Worm (Caenorhabditis elegans) whole organism, L1 larva: ENCODE measurements around the gene hbl-1.

ENCODE experiments used
- aly-2 ChIP-seq: fragments of 150-350 bp; optimal IDR thresholded peaks from 2 replicates; lab custom pipeline; 2014; ENCODE audit warnings: missing biosample characterization, missing genetic modification characterization
- elt-3 ChIP-seq, 6 experiments: fragments of 150-350 bp in 1 of 6; sonication (generic microtip); optimal IDR thresholded peaks; 2 replicates each; lab custom pipeline; 2017 to 2018; ENCODE audit warnings: missing biosample characterization in 6 of 6, missing genetic modification characterization in 6 of 6, inconsistent platforms in 1 of 6

ce11 chrX:5859161-5859560, 37.2 kb downstream of the hbl-1 start:
- TF ChIP-seq aly-2 (tag; lab: Kevin White, UChicago) (no peak), elt-3 (tag; optimal IDR thresholded peaks at IDR 0.05; lab: Kevin White, UChicago) (no peak)
